Worm (Caenorhabditis elegans): ENCODE measurements around the gene cey-1.
A peak's percentile ranks its signal among the peaks of the same experiment; 100 is the strongest.

The cey-1 gene

DNA sequence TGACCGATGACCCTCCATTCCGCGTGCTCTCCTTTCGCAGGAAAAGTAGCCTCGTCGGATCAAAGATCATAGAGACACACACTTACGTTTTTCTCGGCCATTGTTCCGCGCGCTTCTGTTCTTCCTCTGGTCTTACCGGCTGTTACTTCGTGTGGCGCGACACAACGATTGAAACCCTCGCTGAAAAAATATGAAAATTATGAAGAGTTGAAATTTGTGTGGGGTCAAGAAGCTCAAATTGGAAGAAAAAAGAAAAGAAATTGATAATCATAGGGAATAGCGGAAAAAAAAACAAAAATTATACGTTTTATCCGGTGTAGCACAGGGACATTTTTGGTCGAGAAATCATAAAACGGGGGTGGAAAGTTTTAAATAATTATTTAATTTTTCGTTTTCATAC, at the start of gene cey-1:
TSS of gene cey-1 (minus strand) at position 180 of the 400 bp plus-strand sequence.
- TF ChIP-seq unc-62 (GFP tag; optimal IDR thresholded peaks at IDR 0.05) (no peak), nhr-76 (tag; optimal IDR thresholded peaks at IDR 0.05) (no peak)

DNA sequence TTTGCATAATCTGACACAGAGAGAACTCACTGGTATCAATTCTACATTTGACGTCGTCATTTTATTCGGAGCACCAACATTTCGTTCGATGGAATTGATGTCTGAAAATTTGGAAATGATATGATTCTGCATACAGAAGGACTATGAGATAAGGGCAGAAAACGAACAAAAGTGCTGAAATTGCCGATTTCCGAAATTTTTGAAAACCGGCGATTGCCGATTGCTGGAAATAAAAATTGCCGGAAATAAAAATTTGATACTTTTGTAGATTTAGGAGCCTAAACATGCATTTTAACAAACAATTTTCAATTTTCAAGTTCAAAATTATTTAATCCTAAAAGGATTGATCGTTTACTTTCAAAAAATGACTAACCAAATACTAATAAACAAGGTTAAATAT, 48.4 kb upstream of the cey-1 start, which contains the start of gene unc-53:
TSS of gene unc-53 (minus strand) at position 101 of the 400 bp plus-strand sequence.
- TF ChIP-seq nhr-12 (tag; optimal IDR thresholded peaks at IDR 0.05) (no peak), nhr-76 (tag; optimal IDR thresholded peaks at IDR 0.05) (no peak), unc-120 (tag; optimal IDR thresholded peaks at IDR 0.05; ENCODE audit: poor library complexity, severe bottlenecking) (no peak), lsy-2 (tag; optimal IDR thresholded peaks at IDR 0.05) (no peak), lin-13 (tag; optimal IDR thresholded peaks at IDR 0.05) (no peak), pha-4 (tag; optimal IDR thresholded peaks at IDR 0.05) (no peak), mep-1 (tag; optimal IDR thresholded peaks at IDR 0.05) (no peak), snpc-4 (tag; optimal IDR thresholded peaks at IDR 0.05) (no peak), nhr-28 (tag; optimal IDR thresholded peaks at IDR 0.05) (no peak), mls-2 (tag; optimal IDR thresholded peaks at IDR 0.05) (no peak), tbx-8 (GFP tag; optimal IDR thresholded peaks at IDR 0.05) (no peak), ceh-43 (GFP tag; optimal IDR thresholded peaks at IDR 0.05) (no peak), elt-1 (tag; optimal IDR thresholded peaks at IDR 0.05; ENCODE audit: borderline replicate concordance, insufficient read depth) (no peak), lin-32 (GFP tag; optimal IDR thresholded peaks at IDR 0.05) (no peak), M03D4.4 (tag; optimal IDR thresholded peaks at IDR 0.05) (no peak), sptf-1 (tag; optimal IDR thresholded peaks at IDR 0.05) (no peak), drap-1 (GFP tag; optimal IDR thresholded peaks at IDR 0.05) (no peak), ceh-83 (GFP tag; optimal IDR thresholded peaks at IDR 0.05) (no peak)

DNA sequence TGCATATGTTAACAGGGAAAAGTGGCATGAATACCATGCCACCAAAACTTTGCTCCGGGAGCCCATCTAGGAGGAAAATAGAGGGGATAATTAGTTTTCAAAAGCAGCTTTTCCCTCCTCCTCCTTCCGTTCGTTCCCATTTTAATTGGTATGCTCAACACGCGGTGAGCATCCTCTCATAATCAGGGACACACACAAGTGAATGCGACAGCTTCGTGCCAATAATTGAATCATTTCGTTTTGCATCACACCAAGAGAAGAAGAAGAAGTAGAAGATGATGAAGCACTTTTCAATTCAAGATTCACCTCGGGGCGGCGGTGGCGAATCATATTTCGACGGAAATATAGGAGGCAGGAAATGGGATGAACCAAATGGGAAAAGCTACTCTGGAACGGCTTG, 47.1 kb upstream of the cey-1 start:
- TF ChIP-seq blmp-1 (tag; optimal IDR thresholded peaks at IDR 0.05) = no peak
- peak; percentile 30 for TF ChIP-seq mls-2 (tag; optimal IDR thresholded peaks at IDR 0.05)
- TF ChIP-seq ces-1 (GFP tag; optimal IDR thresholded peaks at IDR 0.05) = peak; percentile 97

DNA sequence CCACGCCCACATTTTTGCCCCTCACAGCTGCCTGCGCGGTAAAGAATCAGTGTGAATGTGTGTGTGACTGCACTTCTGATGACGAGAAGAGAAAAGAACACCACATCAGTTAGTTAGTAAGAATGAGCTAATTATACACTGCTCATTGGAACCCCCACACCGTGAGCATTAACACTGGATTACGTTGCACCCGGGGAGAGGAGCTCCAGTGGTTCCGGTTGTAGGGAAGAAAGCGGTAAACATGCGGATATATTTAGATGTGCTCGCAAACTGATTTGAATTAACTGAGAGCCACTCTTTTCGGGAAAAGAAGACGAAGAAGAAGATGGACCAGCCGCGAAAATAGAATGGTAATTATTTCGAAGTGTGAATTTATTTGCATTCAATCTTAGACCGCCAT, 45.8 kb upstream of the cey-1 start:
- no peak for TF ChIP-seq ham-2 (GFP tag; optimal IDR thresholded peaks at IDR 0.05)
- TF ChIP-seq ces-1 (GFP tag; optimal IDR thresholded peaks at IDR 0.05) = peak; percentile 63

DNA sequence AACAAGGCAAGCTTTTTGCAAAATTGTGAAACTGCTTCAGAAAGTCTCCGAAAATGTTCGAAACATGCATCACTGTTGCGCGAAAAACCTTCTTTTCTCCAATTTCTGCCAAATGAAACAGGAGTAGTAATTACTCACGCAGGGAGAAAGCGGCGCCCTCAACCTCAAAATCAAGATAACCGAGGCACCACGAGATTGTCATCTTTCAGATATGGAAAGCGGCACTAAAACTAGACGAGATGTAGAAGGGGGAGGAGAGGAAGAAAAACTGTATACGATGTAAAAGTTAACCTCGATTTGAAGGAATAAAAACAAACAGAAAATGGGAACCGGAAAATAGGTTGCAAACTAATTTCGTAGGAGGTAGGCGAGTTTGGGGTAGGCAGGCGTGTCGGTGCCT, 35.5 kb upstream of the cey-1 start:
- TF ChIP-seq unc-120 (tag; optimal IDR thresholded peaks at IDR 0.05; ENCODE audit: poor library complexity, severe bottlenecking) (no peak), elt-1 (tag; optimal IDR thresholded peaks at IDR 0.05; ENCODE audit: borderline replicate concordance, insufficient read depth) (peak; percentile 82)

DNA sequence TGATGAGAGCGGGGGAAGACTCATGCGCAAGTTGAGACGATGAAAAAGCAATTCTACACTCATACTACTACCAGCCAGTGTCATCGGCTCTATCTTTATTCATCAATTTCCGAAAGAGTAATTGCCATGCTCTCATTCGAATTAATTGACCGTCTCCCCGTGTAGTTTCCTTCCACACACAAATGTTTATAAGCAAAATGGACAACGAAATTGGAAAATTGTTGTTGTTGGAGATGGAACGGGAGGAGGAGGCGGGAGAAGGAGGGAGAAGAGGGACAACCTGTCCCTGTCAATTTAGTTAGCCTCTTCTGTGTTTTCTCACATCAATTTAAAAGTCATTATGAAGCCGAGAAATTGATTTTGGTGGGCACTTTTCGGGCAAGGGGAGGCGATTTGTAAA, 31.6 kb upstream of the cey-1 start:
- peak; percentile 19 for TF ChIP-seq sptf-1 (tag; optimal IDR thresholded peaks at IDR 0.05)
- no peak for TF ChIP-seq unc-39 (tag; optimal IDR thresholded peaks at IDR 0.05)
- peak; percentile 63 for TF ChIP-seq ces-1 (GFP tag; optimal IDR thresholded peaks at IDR 0.05)
- TF ChIP-seq snpc-4 (tag; optimal IDR thresholded peaks at IDR 0.05) = no peak
- no peak for TF ChIP-seq bed-3 (GFP tag; optimal IDR thresholded peaks at IDR 0.05)
- no peak for TF ChIP-seq drap-1 (GFP tag; optimal IDR thresholded peaks at IDR 0.05)
- TF ChIP-seq mls-2 (tag; optimal IDR thresholded peaks at IDR 0.05) = no peak
- no peak for TF ChIP-seq lsy-2 (tag; optimal IDR thresholded peaks at IDR 0.05)
- TF ChIP-seq flh-1 (GFP tag; optimal IDR thresholded peaks at IDR 0.05) = no peak
- no peak for TF ChIP-seq unc-62 (GFP tag; optimal IDR thresholded peaks at IDR 0.05)

DNA sequence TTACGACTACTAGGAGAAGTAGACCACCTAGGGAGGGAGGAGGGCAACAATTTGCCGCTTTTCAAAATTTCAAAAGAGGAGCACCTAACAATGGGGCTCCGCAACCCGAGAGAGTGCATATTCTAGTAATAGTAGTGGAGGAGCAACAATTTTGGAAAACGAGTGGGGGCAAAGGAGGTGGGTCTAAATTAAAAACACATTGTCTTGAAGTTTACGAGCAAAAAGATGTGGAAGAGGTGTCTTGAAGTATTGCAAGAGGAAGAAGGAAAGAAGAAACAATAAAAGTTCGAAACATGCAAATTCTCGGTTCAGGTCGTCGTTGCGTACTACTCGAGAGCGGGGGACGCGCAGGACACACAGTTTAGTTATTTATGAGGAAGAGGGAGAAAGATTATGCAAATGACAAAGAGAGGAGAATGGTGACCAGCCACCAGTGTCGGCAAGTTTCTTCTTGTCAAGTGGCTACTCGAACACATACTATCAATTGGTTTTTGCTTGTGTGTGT, 23.2 kb upstream of the cey-1 start:
- TF ChIP-seq lin-32 (GFP tag; optimal IDR thresholded peaks at IDR 0.05) (no peak), sptf-1 (tag; optimal IDR thresholded peaks at IDR 0.05) (no peak), mep-1 (tag; optimal IDR thresholded peaks at IDR 0.05) (no peak), snpc-4 (tag; optimal IDR thresholded peaks at IDR 0.05) (no peak), flh-1 (GFP tag; optimal IDR thresholded peaks at IDR 0.05) (no peak), nhr-76 (tag; optimal IDR thresholded peaks at IDR 0.05) (no peak), lin-13 (tag; optimal IDR thresholded peaks at IDR 0.05) (no peak), unc-62 (GFP tag; optimal IDR thresholded peaks at IDR 0.05) (no peak), ceh-43 (GFP tag; optimal IDR thresholded peaks at IDR 0.05) (no peak), nhr-12 (tag; optimal IDR thresholded peaks at IDR 0.05) (no peak)
